Fruit fly (Drosophila melanogaster) whole organism: ENCODE data around the gene CG1640.

Experiments used
- CG8478 ChIP-seq: fragments of >200 bp; optimal IDR thresholded peaks from 2 replicates; lab custom pipeline; 2018; ENCODE audit warnings: inconsistent platforms
- Dll ChIP-seq: fragments of >200 bp; optimal IDR thresholded peaks from 2 replicates; lab custom pipeline; 2017
- EcR ChIP-seq, 2 experiments: fragments of >200 bp; optimal IDR thresholded peaks; 2 replicates each; lab custom pipeline; 2017; ENCODE audit warnings: missing biosample characterization in 2 of 2, missing genetic modification characterization in 2 of 2, missing genetic modification reagents in 2 of 2
- pan ChIP-seq: fragments of >200 bp; optimal IDR thresholded peaks from 2 replicates; lab custom pipeline; 2017
- psq ChIP-seq: fragments of >200 bp; optimal IDR thresholded peaks from 2 replicates; lab custom pipeline; 2017
- usp ChIP-seq: fragments of >200 bp; optimal IDR thresholded peaks from 2 replicates; lab custom pipeline; 2017; ENCODE audit warnings: missing biosample characterization, missing genetic modification characterization, mixed read lengths

CG1640 gene

dm6 chrX:13407673-13408072 is 37.3 kb downstream of the CG1640 start:
- TF ChIP-seq usp (GFP tag; lab: Kevin White, UChicago) (no peak), EcR (GFP tag; optimal IDR thresholded peaks at IDR 0.05; lab: Kevin White, UChicago) (no peak), Dll (lab: Kevin White, UChicago) (no peak)

- TF ChIP-seq EcR (GFP tag; optimal IDR thresholded peaks at IDR 0.05; lab: Kevin White, UChicago) (no peak), Dll (lab: Kevin White, UChicago) (no peak), usp (GFP tag; lab: Kevin White, UChicago) (no peak), CG8478 (lab: Kevin White, UChicago) (no peak), psq (no peak)
These were observed 40.5 kb downstream of the CG1640 start for dm6 chrX:13410887-13411286.

dm6 chrX:13411376-13411973 is 41.1 kb downstream of the CG1640 start:
- TF ChIP-seq pan (lab: Kevin White, UChicago) (no peak), Dll (lab: Kevin White, UChicago) (peak; percentile 74)

- TF ChIP-seq CG8478 (lab: Kevin White, UChicago) (no peak), EcR (GFP tag; optimal IDR thresholded peaks at IDR 0.05; lab: Kevin White, UChicago) (no peak), pan (lab: Kevin White, UChicago) (no peak), Dll (lab: Kevin White, UChicago) (no peak), usp (GFP tag; lab: Kevin White, UChicago) (no peak), psq (no peak)
These were observed 42.7 kb downstream of the CG1640 start, which contains the start of the genes CG1998 and Set2 for dm6 chrX:13412941-13413613. CG1998 (minus strand) TSS chrX:13413074. Set2 (plus strand) TSS chrX:13413242.

dm6 chrX:13421059-13421458 is 50.7 kb downstream of the CG1640 start:
- TF ChIP-seq pan (lab: Kevin White, UChicago) (no peak), usp (GFP tag; lab: Kevin White, UChicago) (no peak), Dll (lab: Kevin White, UChicago) (no peak), EcR (GFP tag; optimal IDR thresholded peaks at IDR 0.05; lab: Kevin White, UChicago) (no peak), CG8478 (lab: Kevin White, UChicago) (no peak), psq (no peak)
